Fruit fly (Drosophila melanogaster): Measurements from ENCODE around the gene Cpr64Ad.

Gene Cpr64Ad

dm6 chr3L:4232724-4233367, 17.7 kb downstream of the Cpr64Ad start:
- TF ChIP-seq kay (GFP tag; ENCODE audit: borderline replicate concordance) (peak; percentile 50), bab1 (GFP tag; optimal IDR thresholded peaks at IDR 0.05) (no peak)

- TF ChIP-seq CG12768 (GFP tag; optimal IDR thresholded peaks at IDR 0.05) (peak; percentile 9), Hr96 (GFP tag; optimal IDR thresholded peaks at IDR 0.05) (no peak), cic (GFP tag; optimal IDR thresholded peaks at IDR 0.05) (peak; percentile 91), CG1620 (GFP tag; optimal IDR thresholded peaks at IDR 0.05) (no peak), tj (GFP tag; optimal IDR thresholded peaks at IDR 0.05) (peak; percentile 90), CG7045 (GFP tag; optimal IDR thresholded peaks at IDR 0.05) (no peak), CG5204 (GFP tag; optimal IDR thresholded peaks at IDR 0.05) (no peak), kay (GFP tag; ENCODE audit: borderline replicate concordance) (peak; percentile 37), ovo (GFP tag; optimal IDR thresholded peaks at IDR 0.05) (no peak), cnc (optimal IDR thresholded peaks at IDR 0.05) (no peak)
Measured at dm6 chr3L:4233603-4234277, 18.6 kb downstream of the Cpr64Ad start.

dm6 chr3L:4236097-4236572, 21.0 kb downstream of the Cpr64Ad start, which contains the start of gene ImpL2:
Gene ImpL2, minus strand, starts transcription at chr3L:4236147.
- no peak for TF ChIP-seq CG12768 (GFP tag; optimal IDR thresholded peaks at IDR 0.05)
- TF ChIP-seq CG7045 (GFP tag; optimal IDR thresholded peaks at IDR 0.05) = no peak
- no peak for TF ChIP-seq cic (GFP tag; optimal IDR thresholded peaks at IDR 0.05)
- TF ChIP-seq ovo (GFP tag; optimal IDR thresholded peaks at IDR 0.05) = no peak
- no peak for TF ChIP-seq cnc (optimal IDR thresholded peaks at IDR 0.05)
- TF ChIP-seq CG14711 (tag; optimal IDR thresholded peaks at IDR 0.05) = no peak
- no peak for TF ChIP-seq CG33017 (tag; optimal IDR thresholded peaks at IDR 0.05)

dm6 chr3L:4238195-4238594, 23.0 kb downstream of the Cpr64Ad start:
- TF ChIP-seq bab1 (GFP tag; optimal IDR thresholded peaks at IDR 0.05) (no peak), ovo (GFP tag; optimal IDR thresholded peaks at IDR 0.05) (no peak), Hr96 (GFP tag; optimal IDR thresholded peaks at IDR 0.05) (no peak), CG14711 (tag; optimal IDR thresholded peaks at IDR 0.05) (no peak), Clk (GFP tag; optimal IDR thresholded peaks at IDR 0.05) (no peak)

dm6 chr3L:4239442-4240322, 24.5 kb downstream of the Cpr64Ad start, which contains the start of gene Sqor:
Gene Sqor, plus strand, starts transcription at chr3L:4240173.
- TF ChIP-seq ovo (GFP tag; optimal IDR thresholded peaks at IDR 0.05) (peak; percentile 77), CG11617 (GFP tag; optimal IDR thresholded peaks at IDR 0.05) (peak; percentile 97), cic (GFP tag; optimal IDR thresholded peaks at IDR 0.05) (peak; percentile 71), cnc (optimal IDR thresholded peaks at IDR 0.05) (no peak), pad (GFP tag; optimal IDR thresholded peaks at IDR 0.05) (peak; percentile 82), kay (GFP tag; ENCODE audit: borderline replicate concordance) (no peak), CG7045 (GFP tag; optimal IDR thresholded peaks at IDR 0.05) (peak; percentile 92), CG5204 (GFP tag; optimal IDR thresholded peaks at IDR 0.05) (peak; percentile 91), Clk (GFP tag; optimal IDR thresholded peaks at IDR 0.05) (peak; percentile 84), CG12768 (GFP tag; optimal IDR thresholded peaks at IDR 0.05) (peak; percentile 94), Mnt (GFP tag; optimal IDR thresholded peaks at IDR 0.05) (peak; percentile 68), bab1 (GFP tag; optimal IDR thresholded peaks at IDR 0.05) (peak; percentile 90), CG1620 (GFP tag; optimal IDR thresholded peaks at IDR 0.05) (peak; percentile 78), CG33017 (tag; optimal IDR thresholded peaks at IDR 0.05) (peak; percentile 89), CG7101 (tag; optimal IDR thresholded peaks at IDR 0.05) (peak; percentile 91), Hr96 (GFP tag; optimal IDR thresholded peaks at IDR 0.05) (peak; percentile 92), CG14711 (tag; optimal IDR thresholded peaks at IDR 0.05) (peak; percentile 76), toe (GFP tag; optimal IDR thresholded peaks at IDR 0.05) (peak; percentile 91), Crg-1 (GFP tag; optimal IDR thresholded peaks at IDR 0.05) (peak; percentile 79), tj (GFP tag; optimal IDR thresholded peaks at IDR 0.05) (peak; percentile 77)

- TF ChIP-seq bab1 (GFP tag; optimal IDR thresholded peaks at IDR 0.05) (peak; percentile 58), Hr96 (GFP tag; optimal IDR thresholded peaks at IDR 0.05) (no peak), CG7101 (tag; optimal IDR thresholded peaks at IDR 0.05) (peak; percentile 27), Clk (GFP tag; optimal IDR thresholded peaks at IDR 0.05) (no peak), Mnt (GFP tag; optimal IDR thresholded peaks at IDR 0.05) (peak; percentile 18), Crg-1 (GFP tag; optimal IDR thresholded peaks at IDR 0.05) (no peak), CG14711 (tag; optimal IDR thresholded peaks at IDR 0.05) (peak; percentile 48), CG33017 (tag; optimal IDR thresholded peaks at IDR 0.05) (peak; percentile 36), tj (GFP tag; optimal IDR thresholded peaks at IDR 0.05) (no peak)
Measured at dm6 chr3L:4242428-4242827, 27.2 kb downstream of the Cpr64Ad start, which contains the start of gene pav. Gene pav, plus strand, starts transcription at chr3L:4242734.
